Fruit fly (Drosophila melanogaster) whole organism, pupa: ENCODE results near the gene CG14232.

Experiments
- CG10348 ChIP-seq: fragments of 200-800 bp; sonication (Bioruptor generic); IDR thresholded peaks from 2 replicates; pipeline ENCODE4 v1.3.6; 2022; ENCODE audit warnings: missing biosample characterization, missing genetic modification characterization
- CG14655 ChIP-seq: fragments of 200-800 bp; sonication (Bioruptor generic); optimal IDR thresholded peaks from 3 replicates; lab custom pipeline; 2017; ENCODE audit warnings: mild to moderate bottlenecking, missing biosample characterization, missing genetic modification reagents, missing genetic modification characterization
- CG17806 ChIP-seq: fragments of 200-800 bp; sonication (Bioruptor generic); optimal IDR thresholded peaks from 2 replicates; lab custom pipeline; 2018; ENCODE audit warnings: missing biosample characterization, mild to moderate bottlenecking, missing genetic modification characterization, moderate library complexity
- CG4496 ChIP-seq: fragments of 200-800 bp; sonication (Bioruptor generic); IDR thresholded peaks from 3 replicates; pipeline ENCODE4 v1.3.6; 2022; ENCODE audit warnings: missing biosample characterization, missing genetic modification characterization
- EcR ChIP-seq: fragments of 200-800 bp; sonication (Bioruptor generic); optimal IDR thresholded peaks from 3 replicates; lab custom pipeline; 2019; ENCODE audit warnings: missing biosample characterization, missing genetic modification characterization, mild to moderate bottlenecking, moderate library complexity, missing genetic modification reagents
- Ets98B ChIP-seq: fragments of 200-800 bp; sonication (Bioruptor generic); IDR thresholded peaks from 2 replicates; pipeline ENCODE4 v1.3.6; 2022; ENCODE audit warnings: missing biosample characterization, missing genetic modification characterization
- Pif1B ChIP-seq: fragments of 200-800 bp; sonication (Bioruptor generic); optimal IDR thresholded peaks from 3 replicates; lab custom pipeline; 2016; ENCODE audit warnings: missing biosample characterization, missing genetic modification characterization
- fd96Ca ChIP-seq: fragments of 200-800 bp; sonication (Bioruptor generic); IDR thresholded peaks from 3 replicates; pipeline ENCODE4 v1.3.6; 2022; ENCODE audit warnings: missing biosample characterization, missing genetic modification characterization

DNA sequence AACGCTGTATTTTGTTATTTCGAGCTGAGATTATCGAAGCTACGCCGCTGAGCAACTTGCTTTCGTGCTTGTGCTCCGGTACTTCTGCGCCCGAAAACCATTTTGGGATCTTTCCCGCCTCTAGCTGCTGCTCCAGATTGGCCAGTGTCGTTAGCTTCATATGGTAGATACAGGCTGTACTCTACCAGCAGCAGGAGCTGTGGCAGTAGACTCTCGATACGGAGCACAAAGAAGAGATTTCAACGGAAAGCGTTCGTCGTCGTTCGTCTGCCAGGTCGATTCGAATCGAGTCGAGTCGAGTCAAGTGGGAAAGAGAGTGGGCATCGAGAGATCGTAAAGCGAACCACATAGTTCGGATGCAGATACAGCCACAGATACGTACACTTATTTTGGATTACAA, 10.8 kb upstream of the CG14232 start:
- no peak for TF ChIP-seq CG4496 (GFP tag; lab: Robert Waterston, UW)
- no peak for TF ChIP-seq CG17806 (tag; lab: Kevin White, UChicago)
- no peak for TF ChIP-seq fd96Ca
- TF ChIP-seq Pif1B (GFP tag; lab: Kevin White, UChicago): no peak
- no peak for TF ChIP-seq CG10348
- TF ChIP-seq EcR (GFP tag; lab: Kevin White, UChicago): no peak
- no peak for TF ChIP-seq CG14655 (GFP tag; lab: Kevin White, UChicago)
- TF ChIP-seq Ets98B: no peak
